Worm (Caenorhabditis elegans): Measurements from ENCODE around the gene srsx-19.

Gene srsx-19

ce11 chrV:13906166-13906565, 18.7 kb downstream of the srsx-19 start, which contains the start of gene stdh-1:
Gene stdh-1, plus strand, starts transcription at chrV:13906492.
- TF ChIP-seq cebp-2 (GFP tag; IDR thresholded peaks at IDR 0.05): no peak
- TF ChIP-seq F39B2.1 (GFP tag; IDR thresholded peaks at IDR 0.05): no peak
- no peak for TF ChIP-seq dpl-1 (GFP tag; optimal IDR thresholded peaks at IDR 0.05)
- no peak for TF ChIP-seq mcd-1 (GFP tag; IDR thresholded peaks at IDR 0.05)
- TF ChIP-seq F22D6.2 (tag; optimal IDR thresholded peaks at IDR 0.05): no peak
- peak; percentile 62; the same call in 1 of the 2 replicates for TF ChIP-seq hmg-1.2 (GFP tag; IDR thresholded peaks at IDR 0.05)
- no peak for TF ChIP-seq snpc-1.1 (tag; optimal IDR thresholded peaks at IDR 0.05; ENCODE audit: insufficient read depth)
- TF ChIP-seq efl-1 (GFP tag; optimal IDR thresholded peaks at IDR 0.05): no peak
- TF ChIP-seq nhr-80 (tag; optimal IDR thresholded peaks at IDR 0.05): peak; percentile 6
- no peak for TF ChIP-seq nhr-120 (GFP tag; IDR thresholded peaks at IDR 0.05)
- no peak for TF ChIP-seq nfyb-1 (GFP tag; IDR thresholded peaks at IDR 0.05)
- TF ChIP-seq hlh-26 (GFP tag; conservative IDR thresholded peaks at IDR 0.05): no peak

DNA sequence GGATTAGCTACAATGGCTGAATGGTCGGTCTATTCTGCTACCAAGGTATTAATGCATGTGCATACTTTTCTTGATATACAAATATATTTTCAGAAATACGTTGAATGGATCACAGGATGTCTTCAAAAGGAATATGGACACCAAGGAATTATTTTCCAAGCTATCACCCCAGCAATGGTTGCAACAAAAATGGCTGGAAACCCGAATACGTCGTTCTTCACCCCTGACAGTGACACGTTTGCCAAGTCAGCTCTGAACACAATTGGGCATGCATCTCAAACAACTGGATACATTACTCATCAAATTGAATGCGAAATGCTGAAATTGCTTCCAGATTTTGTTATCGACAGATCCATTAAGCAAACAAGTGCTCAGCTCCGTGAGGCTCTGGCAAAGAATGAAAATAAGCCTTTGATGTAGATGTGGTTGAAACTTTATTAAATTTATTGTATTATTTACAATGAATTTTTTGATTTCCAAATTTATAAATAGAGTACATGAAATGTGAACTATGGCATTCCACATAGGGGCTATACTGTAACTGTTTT, 20.2 kb downstream of the srsx-19 start:
- peak; percentile 81 for TF ChIP-seq ets-4 (GFP tag; optimal IDR thresholded peaks at IDR 0.05)
- TF ChIP-seq unc-130 (GFP tag; optimal IDR thresholded peaks at IDR 0.05): no peak
- TF ChIP-seq T07F8.4 (tag; optimal IDR thresholded peaks at IDR 0.05): no peak
- TF ChIP-seq pha-4 (tag; optimal IDR thresholded peaks at IDR 0.05): peak; percentile 55
- no peak for TF ChIP-seq F57A8.1 (GFP tag; optimal IDR thresholded peaks at IDR 0.05)
- TF ChIP-seq mcd-1 (GFP tag; IDR thresholded peaks at IDR 0.05): peak; percentile 70
- TF ChIP-seq ztf-22 (GFP tag; optimal IDR thresholded peaks at IDR 0.05): peak; percentile 76
- TF ChIP-seq ceh-100 (GFP tag; IDR thresholded peaks at IDR 0.05): peak; percentile 54; the same call in 1 of the 2 replicates
- TF ChIP-seq ztf-25 (GFP tag; IDR thresholded peaks at IDR 0.05): 0 out of 2 replicates have a peak, but pooled peaks have one; percentile 6
- TF ChIP-seq lir-1 (GFP tag; conservative IDR thresholded peaks at IDR 0.05): peak; percentile 73
- peak; percentile 56 for TF ChIP-seq hmg-1.2 (GFP tag; IDR thresholded peaks at IDR 0.05)
- TF ChIP-seq zim-3 (tag; optimal IDR thresholded peaks at IDR 0.05): peak; percentile 16
- no peak for TF ChIP-seq lsy-27 (tag; optimal IDR thresholded peaks at IDR 0.05; ENCODE audit: borderline replicate concordance, insufficient read depth)
- TF ChIP-seq ztf-28 (GFP tag; IDR thresholded peaks at IDR 0.05): 0 out of 2 replicates have a peak, but pooled peaks have one; percentile 75
- no peak for TF ChIP-seq snpc-4 (GFP tag; optimal IDR thresholded peaks at IDR 0.05)
- TF ChIP-seq snpc-4 (tag; optimal IDR thresholded peaks at IDR 0.05): peak in 1 of 4 experiments; percentile 34
- TF ChIP-seq ZK185.1 (tag; optimal IDR thresholded peaks at IDR 0.05; ENCODE audit: poor library complexity, severe bottlenecking): peak; percentile 78
- TF ChIP-seq Y95B8A.8 (GFP tag; IDR thresholded peaks at IDR 0.05): peak; percentile 88
- peak; percentile 19; the same call in 1 of the 2 replicates for TF ChIP-seq rcor-1 (GFP tag; IDR thresholded peaks at IDR 0.05)
- no peak for TF ChIP-seq bed-2 (GFP tag; IDR thresholded peaks at IDR 0.05)
- TF ChIP-seq bed-1 (GFP tag; IDR thresholded peaks at IDR 0.05): no peak
- TF ChIP-seq xnd-1 (tag; optimal IDR thresholded peaks at IDR 0.05): no peak
- no peak for TF ChIP-seq hlh-26 (GFP tag; conservative IDR thresholded peaks at IDR 0.05)
- TF ChIP-seq ccch-3 (GFP tag; optimal IDR thresholded peaks at IDR 0.05): no peak
- peak; percentile 95 for TF ChIP-seq Y53G8AR.9 (GFP tag; conservative IDR thresholded peaks at IDR 0.05)
- no peak for TF ChIP-seq fkh-3 (tag; optimal IDR thresholded peaks at IDR 0.05)
- 0 out of 2 replicates have a peak, but pooled peaks have one; percentile 34 for TF ChIP-seq C17E4.6 (GFP tag; IDR thresholded peaks at IDR 0.05)
- TF ChIP-seq F33H1.4 (GFP tag; IDR thresholded peaks at IDR 0.05): no peak; the same call in none of the 2 replicates
- TF ChIP-seq ztf-6 (GFP tag; IDR thresholded peaks at IDR 0.05): no peak
- peak; percentile 62; the same call in 1 of the 2 replicates for TF ChIP-seq hmg-20 (GFP tag; IDR thresholded peaks at IDR 0.05)
- TF ChIP-seq ceh-40 (GFP tag; IDR thresholded peaks at IDR 0.05): 0 out of 2 replicates have a peak, but pooled peaks have one; percentile 61
- peak; percentile 68 for TF ChIP-seq ekl-4 (GFP tag; IDR thresholded peaks at IDR 0.05)
- peak; percentile 56 for TF ChIP-seq F22D6.2 (tag; optimal IDR thresholded peaks at IDR 0.05)
- no peak for TF ChIP-seq aptf-2 (GFP tag; conservative IDR thresholded peaks at IDR 0.05)
- TF ChIP-seq cebp-2 (GFP tag; IDR thresholded peaks at IDR 0.05): 0 out of 2 replicates have a peak, but pooled peaks have one; percentile 58
- TF ChIP-seq repo-1 (tag; optimal IDR thresholded peaks at IDR 0.05): peak; percentile 98
- TF ChIP-seq B0336.3 (GFP tag; IDR thresholded peaks at IDR 0.05): peak; percentile 96
- TF ChIP-seq Y56A3A.18 (GFP tag; IDR thresholded peaks at IDR 0.05): peak; percentile 94
- no peak for TF ChIP-seq T26A5.8 (tag; optimal IDR thresholded peaks at IDR 0.05)
